Worm (Caenorhabditis elegans) whole organism, early embryonic: ENCODE data around the gene rml-1.

ENCODE experiments used
- hmbx-1 ChIP-seq: sonication (generic microtip); optimal IDR thresholded peaks from 2 replicates; lab custom pipeline; 2016; ENCODE audit warnings: mild to moderate bottlenecking, missing genetic modification characterization, missing compliant biosample characterization
- tra-4 ChIP-seq: sonication (generic microtip); optimal IDR thresholded peaks from 2 replicates; lab custom pipeline; 2017; ENCODE audit warnings: missing genetic modification characterization, missing compliant biosample characterization

- TF ChIP-seq tra-4 (tag; lab: Kevin White, UChicago), result no peak
- TF ChIP-seq hmbx-1 (tag; lab: Kevin White, UChicago), result no peak
Measured at ce11 chrIII:13743922-13744321, 24.0 kb downstream of the rml-1 start, which contains the start of gene tyr-2.
